Worm (Caenorhabditis elegans) whole organism, L3 larva: ENCODE data around the gene F17H10.2.

Experiments
- ceh-9 ChIP-seq: sonication (generic microtip); optimal IDR thresholded peaks from 2 replicates; lab custom pipeline; 2018; ENCODE audit warnings: missing biosample characterization, missing genetic modification characterization
- tbx-2 ChIP-seq: sonication (generic microtip); optimal IDR thresholded peaks from 2 replicates; lab custom pipeline; 2016; ENCODE audit warnings: mild to moderate bottlenecking, missing genetic modification characterization, missing compliant biosample characterization
- unc-62 ChIP-seq: fragments of 150-350 bp; sonication (generic microtip); optimal IDR thresholded peaks from 4 replicates; lab custom pipeline; 2014; ENCODE audit warnings: missing biosample characterization, missing genetic modification reagents, missing genetic modification characterization

ce11 chrX:13104966-13105365 is 8.6 kb upstream of the F17H10.2 start, which contains the start of gene F17H10.1:
- TF ChIP-seq ceh-9 (no peak), unc-62 (GFP tag; lab: Kevin White, UChicago) (no peak), tbx-2 (tag; lab: Kevin White, UChicago) (no peak)
